Fruit fly (Drosophila melanogaster) whole organism, embryonic: ENCODE results near the gene Vps52.

Source experiments
- Awh ChIP-seq: fragments of 200-800 bp; sonication (Bioruptor generic); IDR thresholded peaks from 2 replicates; pipeline ENCODE4, ENCODE4 v1.3.6; 2022; ENCODE audit warnings: missing biosample characterization, missing genetic modification characterization
- CG10274 ChIP-seq: fragments of 200-800 bp; sonication (Bioruptor generic); optimal IDR thresholded peaks from 3 replicates; lab custom pipeline; 2017; ENCODE audit warnings: missing biosample characterization, mild to moderate bottlenecking, missing genetic modification characterization
- CG10366 ChIP-seq: fragments of 200-800 bp; sonication (Bioruptor generic); IDR thresholded peaks from 2 replicates; pipeline ENCODE4 v1.3.6; 2022; ENCODE audit warnings: missing biosample characterization, missing genetic modification characterization
- CG11696 ChIP-seq: fragments of 200-800 bp; sonication (Bioruptor generic); IDR thresholded peaks from 2 replicates; pipeline ENCODE4 v1.3.6; 2022; ENCODE audit warnings: missing biosample characterization, missing genetic modification characterization
- CG12071 ChIP-seq: fragments of 200-800 bp; sonication (Bioruptor generic); optimal IDR thresholded peaks from 3 replicates; lab custom pipeline; 2018; ENCODE audit warnings: missing biosample characterization, mild to moderate bottlenecking, missing genetic modification characterization
- CG12104 ChIP-seq: fragments of 200-800 bp; sonication (Bioruptor generic); optimal IDR thresholded peaks from 3 replicates; lab custom pipeline; 2016; ENCODE audit warnings: missing biosample characterization, missing genetic modification characterization
- CG14667 ChIP-seq: fragments of 200-800 bp; sonication (Bioruptor generic); IDR thresholded peaks from 2 replicates; pipeline ENCODE4 v1.3.6; 2022; ENCODE audit warnings: missing biosample characterization, missing genetic modification characterization
- CG15011 ChIP-seq: fragments of 200-800 bp; sonication (Bioruptor generic); optimal IDR thresholded peaks from 3 replicates; lab custom pipeline; 2018; ENCODE audit warnings: missing biosample characterization, mild to moderate bottlenecking, missing genetic modification characterization
- CG15514 ChIP-seq: fragments of 200-800 bp; sonication (Bioruptor generic); optimal IDR thresholded peaks from 3 replicates; lab custom pipeline; 2017; ENCODE audit warnings: missing biosample characterization, missing genetic modification characterization, mild to moderate bottlenecking, moderate library complexity, missing genetic modification reagents
- CG1603 ChIP-seq: fragments of 200-800 bp; sonication (Bioruptor generic); optimal IDR thresholded peaks from 2 replicates; lab custom pipeline; 2019; ENCODE audit warnings: missing biosample characterization, mild to moderate bottlenecking, missing genetic modification characterization, moderate library complexity
- CG1832 ChIP-seq: fragments of 200-800 bp; sonication (Bioruptor generic); optimal IDR thresholded peaks from 2 replicates; lab custom pipeline; 2017; ENCODE audit warnings: missing biosample characterization, mild to moderate bottlenecking, missing genetic modification characterization, inconsistent platforms
- CG3407 ChIP-seq: fragments of 200-800 bp; sonication (Bioruptor generic); optimal IDR thresholded peaks from 2 replicates; lab custom pipeline; 2018; ENCODE audit warnings: missing biosample characterization, mild to moderate bottlenecking, missing genetic modification characterization
- CG8359 ChIP-seq: fragments of 200-800 bp; sonication (Bioruptor generic); optimal IDR thresholded peaks from 2 replicates; lab custom pipeline; 2017; ENCODE audit warnings: missing biosample characterization, mild to moderate bottlenecking, missing genetic modification characterization, borderline replicate concordance
- CG8944 ChIP-seq: fragments of 200-800 bp; sonication (Bioruptor generic); optimal IDR thresholded peaks from 3 replicates; lab custom pipeline; 2016; ENCODE audit warnings: missing biosample characterization, missing genetic modification characterization
- CG9609 ChIP-seq: fragments of 200-800 bp; sonication (Bioruptor generic); optimal IDR thresholded peaks from 3 replicates; lab custom pipeline; 2016; ENCODE audit warnings: missing biosample characterization, missing genetic modification characterization
- Camta ChIP-seq: fragments of 200-800 bp; sonication (Bioruptor generic); optimal IDR thresholded peaks from 2 replicates; lab custom pipeline; 2016; ENCODE audit warnings: missing biosample characterization, missing genetic modification characterization
- D19B ChIP-seq: fragments of 200-800 bp; sonication (Bioruptor generic); optimal IDR thresholded peaks from 2 replicates; lab custom pipeline; 2017; ENCODE audit warnings: missing biosample characterization, mild to moderate bottlenecking, missing genetic modification characterization
- Dek ChIP-seq: fragments of 200-800 bp; sonication (Bioruptor generic); optimal IDR thresholded peaks from 3 replicates; lab custom pipeline; 2019; ENCODE audit warnings: missing biosample characterization, mild to moderate bottlenecking, missing genetic modification characterization, moderate library complexity
- Dfd ChIP-seq, 2 experiments: fragments of >200 bp; optimal IDR thresholded peaks; 2 replicates each; lab custom pipeline; 2017; ENCODE audit warnings: missing biosample characterization in 2 of 2, missing genetic modification characterization in 2 of 2
- Dip3 ChIP-seq: fragments of 200-800 bp; sonication (Bioruptor generic); optimal IDR thresholded peaks from 3 replicates; lab custom pipeline; 2016; ENCODE audit warnings: missing biosample characterization, missing genetic modification characterization
- Dll ChIP-seq: fragments of 200-800 bp; sonication (Bioruptor generic); IDR thresholded peaks from 4 replicates; pipeline ENCODE4 v1.3.6; 2022; ENCODE audit warnings: missing biosample characterization, missing genetic modification characterization; ENCODE audit not compliant: partially characterized antibody
- Doc2 ChIP-seq: fragments of 200-800 bp; sonication (Bioruptor generic); IDR thresholded peaks from 2 replicates; pipeline ENCODE4 v1.3.6; 2022; ENCODE audit warnings: missing biosample characterization, missing genetic modification characterization
- Hmr ChIP-seq: fragments of 200-800 bp; sonication (Bioruptor generic); optimal IDR thresholded peaks from 3 replicates; lab custom pipeline; 2017; ENCODE audit warnings: mild to moderate bottlenecking, missing biosample characterization, missing genetic modification reagents, missing genetic modification characterization
- Hr51 ChIP-seq, 2 experiments: fragments of 200-800 bp; sonication (Bioruptor generic); optimal IDR thresholded peaks; 2 replicates in 1 of 2; 3 replicates in 1 of 2; lab custom pipeline; 2016 to 2018; ENCODE audit warnings: missing biosample characterization in 2 of 2, missing genetic modification characterization in 2 of 2, mild to moderate bottlenecking in 1 of 2, moderate library complexity in 1 of 2
- Max ChIP-seq: fragments of 200-800 bp; sonication (Bioruptor generic); optimal IDR thresholded peaks from 2 replicates; lab custom pipeline; 2016; ENCODE audit warnings: missing biosample characterization, mild to moderate bottlenecking, missing genetic modification characterization
- Sox100B ChIP-seq: fragments of 200-800 bp; sonication (Bioruptor generic); optimal IDR thresholded peaks from 3 replicates; lab custom pipeline; 2018; ENCODE audit warnings: missing biosample characterization, mild to moderate bottlenecking, missing genetic modification characterization
- Tbp ChIP-seq: fragments of >200 bp; optimal IDR thresholded peaks from 2 replicates; lab custom pipeline; 2018; ENCODE audit warnings: missing biosample characterization, missing genetic modification characterization
- Xrp1 ChIP-seq: fragments of 200-800 bp; sonication (Bioruptor generic); IDR thresholded peaks from 2 replicates; pipeline ENCODE4 v1.3.6; 2022; ENCODE audit warnings: missing biosample characterization, missing genetic modification characterization
- abd-A ChIP-seq: fragments of 200-800 bp; sonication (Bioruptor generic); optimal IDR thresholded peaks from 3 replicates; lab custom pipeline; 2019; ENCODE audit warnings: missing biosample characterization, mild to moderate bottlenecking, missing genetic modification characterization, moderate library complexity
- btn ChIP-seq: fragments of 200-800 bp; sonication (Bioruptor generic); optimal IDR thresholded peaks from 2 replicates; lab custom pipeline; 2016; ENCODE audit warnings: missing biosample characterization, missing genetic modification characterization
- caup ChIP-seq: fragments of 200-800 bp; sonication (Bioruptor generic); optimal IDR thresholded peaks from 3 replicates; lab custom pipeline; 2017; ENCODE audit warnings: missing biosample characterization, mild to moderate bottlenecking, missing genetic modification characterization, moderate library complexity; ENCODE audit not compliant: severe bottlenecking
- chinmo ChIP-seq: fragments of 200-800 bp; sonication (Bioruptor generic); IDR thresholded peaks from 4 replicates; pipeline ENCODE4 v1.3.6; 2022; ENCODE audit warnings: missing biosample characterization, missing genetic modification characterization; ENCODE audit not compliant: partially characterized antibody
- chn ChIP-seq: fragments of 200-800 bp; sonication (Bioruptor generic); optimal IDR thresholded peaks from 2 replicates; lab custom pipeline; 2016; ENCODE audit warnings: missing biosample characterization, missing genetic modification characterization
- corto ChIP-seq: fragments of 200-800 bp; sonication (Bioruptor generic); optimal IDR thresholded peaks from 2 replicates; lab custom pipeline; 2016; ENCODE audit warnings: missing biosample characterization, mild to moderate bottlenecking, missing genetic modification characterization, moderate library complexity
- disco-r ChIP-seq: fragments of 200-800 bp; sonication (Bioruptor generic); optimal IDR thresholded peaks from 2 replicates; lab custom pipeline; 2016; ENCODE audit warnings: missing biosample characterization, missing genetic modification characterization
- ems ChIP-seq: fragments of 200-800 bp; sonication (Bioruptor generic); optimal IDR thresholded peaks from 3 replicates; lab custom pipeline; 2016; ENCODE audit warnings: missing biosample characterization, missing genetic modification characterization
- gem ChIP-seq: fragments of 200-800 bp; sonication (Bioruptor generic); optimal IDR thresholded peaks from 2 replicates; lab custom pipeline; 2019; ENCODE audit warnings: missing biosample characterization, mild to moderate bottlenecking, missing genetic modification characterization, moderate library complexity
- gsb-n ChIP-seq: fragments of 200-800 bp; sonication (Bioruptor generic); optimal IDR thresholded peaks from 3 replicates; lab custom pipeline; 2018; ENCODE audit warnings: missing biosample characterization, mild to moderate bottlenecking, missing genetic modification characterization
- lbe ChIP-seq: fragments of 200-800 bp; sonication (Bioruptor generic); optimal IDR thresholded peaks from 2 replicates; lab custom pipeline; 2016; ENCODE audit warnings: missing biosample characterization, mild to moderate bottlenecking, missing genetic modification characterization
- odd ChIP-seq: fragments of 200-800 bp; sonication (Bioruptor generic); optimal IDR thresholded peaks from 2 replicates; lab custom pipeline; 2017; ENCODE audit warnings: missing biosample characterization, mild to moderate bottlenecking, missing genetic modification characterization
- otp ChIP-seq: fragments of 200-800 bp; sonication (Bioruptor generic); IDR thresholded peaks from 3 replicates; pipeline ENCODE4, ENCODE4 v1.3.6; 2022; ENCODE audit warnings: missing biosample characterization, missing genetic modification characterization
- peb ChIP-seq: fragments of 200-800 bp; sonication (Bioruptor generic); IDR thresholded peaks from 2 replicates; pipeline ENCODE4 v1.3.6; 2022; ENCODE audit warnings: missing biosample characterization, missing genetic modification characterization
- pzg ChIP-seq: fragments of 200-800 bp; sonication (Bioruptor generic); optimal IDR thresholded peaks from 3 replicates; lab custom pipeline; 2018; ENCODE audit warnings: missing biosample characterization, mild to moderate bottlenecking, missing genetic modification characterization, moderate library complexity
- sd ChIP-seq: fragments of 200-800 bp; sonication (Bioruptor generic); optimal IDR thresholded peaks from 3 replicates; lab custom pipeline; 2018; ENCODE audit warnings: missing biosample characterization, mild to moderate bottlenecking, missing genetic modification characterization, moderate library complexity
- sens ChIP-seq: fragments of 200-800 bp; sonication (Bioruptor generic); peaks from one replicate; lab custom pipeline; 2016; ENCODE audit warnings: missing biosample characterization, missing genetic modification characterization
- tx ChIP-seq: fragments of 200-800 bp; sonication (Bioruptor generic); optimal IDR thresholded peaks from 2 replicates; lab custom pipeline; 2016; ENCODE audit warnings: missing biosample characterization, missing genetic modification characterization
- zfh1 ChIP-seq: fragments of 200-800 bp; sonication (Bioruptor generic); IDR thresholded peaks from 3 replicates; pipeline ENCODE4 v1.3.6; 2022; ENCODE audit warnings: missing biosample characterization, missing genetic modification characterization

Gene Vps52

DNA sequence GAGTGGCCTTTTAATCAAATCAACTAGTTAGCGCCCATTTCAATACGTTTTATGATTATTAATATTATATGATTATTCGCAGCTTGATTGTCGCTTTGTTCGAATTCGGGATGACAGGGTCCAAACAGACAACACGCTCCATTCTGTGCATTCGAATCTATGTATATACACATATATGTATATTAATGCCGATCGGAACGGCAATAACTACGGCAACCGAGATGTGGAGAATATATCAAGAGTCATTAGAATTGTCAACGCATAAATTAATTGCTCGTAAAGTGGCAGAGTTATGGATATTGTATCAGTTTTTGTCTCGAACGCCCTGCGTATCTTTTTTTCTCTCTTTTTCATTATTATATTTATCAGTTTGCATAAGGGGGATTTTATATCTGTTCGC lies 20.8 kb downstream of the Vps52 start (continued):
- no peak for TF ChIP-seq Hr51 (GFP tag; optimal IDR thresholded peaks at IDR 0.05; lab: Kevin White, UChicago)

DNA sequence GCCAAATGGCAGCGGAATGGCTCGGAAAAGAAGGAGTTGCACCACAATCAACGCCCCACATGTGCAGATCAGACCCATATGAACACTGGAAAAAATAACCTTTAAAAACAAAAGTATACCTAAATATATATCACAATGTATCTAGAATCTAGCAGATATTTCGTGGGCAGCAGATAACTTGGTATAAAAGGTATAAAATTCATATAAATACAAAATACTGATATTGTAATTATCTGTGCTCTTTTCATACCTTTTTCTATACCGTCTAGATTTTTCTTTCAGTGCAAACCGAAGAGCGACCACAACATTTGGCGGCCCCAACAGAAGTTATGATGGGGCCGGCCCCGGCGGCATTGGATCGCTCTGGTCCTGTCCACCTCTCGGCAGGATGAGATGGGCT lies 22.4 kb downstream of the Vps52 start:
- TF ChIP-seq Doc2 (GFP tag; lab: Robert Waterston, UW) = no peak
- TF ChIP-seq CG15011 (GFP tag; lab: Kevin White, UChicago) = no peak
- TF ChIP-seq CG14667 (GFP tag; lab: Robert Waterston, UW) = 0 out of 2 replicates have a peak, but pooled peaks have one; percentile 7
- no peak for TF ChIP-seq pzg
- no peak for TF ChIP-seq zfh1 (GFP tag; lab: Robert Waterston, UW)
- TF ChIP-seq chinmo (GFP tag; lab: Robert Waterston, UW) = no peak
- TF ChIP-seq lbe (GFP tag; lab: Kevin White, UChicago) = peak; percentile 44
- TF ChIP-seq Tbp = no peak
- no peak for TF ChIP-seq gsb-n
- TF ChIP-seq sens (GFP tag; lab: Kevin White, UChicago) = peak; percentile 65
- no peak for TF ChIP-seq Hmr
- no peak for TF ChIP-seq CG8944 (GFP tag; lab: Kevin White, UChicago)
- no peak for TF ChIP-seq CG10274 (GFP tag; lab: Kevin White, UChicago)
- TF ChIP-seq gem (tag; lab: Kevin White, UChicago) = peak; percentile 14
- TF ChIP-seq abd-A (tag; lab: Kevin White, UChicago) = no peak
- no peak for TF ChIP-seq D19B (GFP tag; lab: Kevin White, UChicago)
- TF ChIP-seq CG12104 (GFP tag; lab: Kevin White, UChicago) = no peak
- no peak for TF ChIP-seq otp
- no peak for TF ChIP-seq ems (GFP tag; lab: Kevin White, UChicago)
- no peak for TF ChIP-seq peb (GFP tag; lab: Robert Waterston, UW)
- TF ChIP-seq disco-r (GFP tag; lab: Kevin White, UChicago) = no peak
- TF ChIP-seq CG1603 = peak; percentile 1
- peak; percentile 41 for TF ChIP-seq corto
- TF ChIP-seq Awh = no peak
- TF ChIP-seq Camta (GFP tag; lab: Kevin White, UChicago) = no peak
- no peak for TF ChIP-seq odd (GFP tag; lab: Kevin White, UChicago)

DNA sequence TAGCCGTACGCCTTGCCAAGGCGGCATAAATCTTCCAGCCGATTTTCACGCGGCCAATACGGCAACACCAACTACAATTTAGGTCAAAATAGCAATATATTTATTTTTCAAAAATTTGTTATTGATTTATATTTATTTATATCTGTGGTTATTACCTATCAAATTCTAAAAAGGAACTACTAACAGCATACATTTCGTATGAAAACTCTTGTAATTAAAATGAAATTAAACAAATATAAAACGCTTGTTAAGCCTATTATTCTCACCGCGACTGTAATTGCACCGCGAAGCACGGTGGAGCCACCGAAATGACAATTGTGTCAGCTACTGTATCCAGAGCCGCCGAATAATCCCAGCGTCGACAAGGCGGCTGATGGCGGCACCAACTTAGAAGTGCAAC lies 24.2 kb downstream of the Vps52 start:
- TF ChIP-seq CG15514 (GFP tag; lab: Kevin White, UChicago) (no peak), Dek (tag; lab: Kevin White, UChicago) (no peak), CG11696 (GFP tag; lab: Robert Waterston, UW) (peak; percentile 53; the same call in 1 of the 2 replicates), CG10366 (GFP tag; lab: Robert Waterston, UW) (no peak), Xrp1 (GFP tag; lab: Robert Waterston, UW) (peak; percentile 22; the same call in 1 of the 2 replicates)

DNA sequence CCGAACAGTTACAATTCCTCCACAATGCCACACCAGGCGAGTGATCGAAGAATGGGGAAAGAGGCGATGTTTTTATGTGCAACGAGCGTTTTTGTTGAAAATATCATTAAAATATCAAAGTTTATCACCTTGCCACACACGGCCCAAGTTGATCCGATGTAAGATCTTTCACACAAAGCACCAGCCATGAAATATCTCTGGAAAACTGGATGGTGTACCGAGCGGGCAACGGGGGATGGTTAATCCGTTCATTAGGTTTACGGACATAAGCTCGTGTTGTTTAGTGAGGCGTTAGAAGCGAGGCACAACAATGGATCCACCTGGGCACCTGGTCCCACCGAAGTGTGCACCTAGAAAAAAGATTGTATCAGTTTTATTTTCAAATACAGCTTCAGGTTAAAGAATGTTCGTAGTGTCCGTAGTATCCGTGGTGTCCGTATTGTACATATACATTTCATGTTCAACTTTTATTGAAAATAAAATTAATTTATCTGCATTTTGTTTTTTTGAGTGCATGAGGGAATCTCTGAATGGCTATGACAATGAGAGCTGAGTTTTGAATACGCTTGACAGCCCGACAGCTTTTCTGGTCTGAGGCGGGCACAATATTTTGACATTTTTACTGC lies 27.1 kb downstream of the Vps52 start:
- TF ChIP-seq Max (GFP tag; lab: Kevin White, UChicago) = peak; percentile 33
- no peak for TF ChIP-seq tx (GFP tag; lab: Kevin White, UChicago)
- no peak for TF ChIP-seq Dfd (GFP tag; optimal IDR thresholded peaks at IDR 0.05; lab: Kevin White, UChicago)
- TF ChIP-seq Dll (GFP tag; lab: Robert Waterston, UW) = no peak
- peak; percentile 16 for TF ChIP-seq sd (tag; lab: Kevin White, UChicago)
- no peak for TF ChIP-seq Dip3 (GFP tag; lab: Kevin White, UChicago)
- peak; percentile 23 for TF ChIP-seq CG12071 (GFP tag; lab: Kevin White, UChicago)
- peak; percentile 29 for TF ChIP-seq CG8359 (GFP tag; lab: Kevin White, UChicago)
- peak; percentile 26 for TF ChIP-seq caup
- no peak for TF ChIP-seq CG11696 (GFP tag; lab: Robert Waterston, UW)
- no peak for TF ChIP-seq CG3407
- TF ChIP-seq Camta (GFP tag; lab: Kevin White, UChicago) = peak; percentile 58
- no peak for TF ChIP-seq CG9609
- TF ChIP-seq Sox100B = peak; percentile 48
- no peak for TF ChIP-seq CG1832 (GFP tag; lab: Kevin White, UChicago)
- TF ChIP-seq btn (GFP tag; lab: Kevin White, UChicago) = no peak
- peak; percentile 40 for TF ChIP-seq chn (GFP tag; lab: Kevin White, UChicago)
